Worm (Caenorhabditis elegans) whole organism, midembryonic: ENCODE data around the gene acs-11.

ENCODE experiments used
- klf-2 ChIP-seq: fragments of 200-800 bp; sonication (Bioruptor generic); conservative IDR thresholded peaks from 2 replicates; pipeline ENCODE4 v1.3.6; 2022; ENCODE audit warnings: missing genetic modification reagents, missing genetic modification characterization, missing compliant biosample characterization
- ztf-29 ChIP-seq: fragments of 200-800 bp; sonication (Bioruptor generic); IDR thresholded peaks from 2 replicates; pipeline ENCODE4 v1.3.6; 2022; ENCODE audit warnings: missing genetic modification reagents, missing genetic modification characterization, missing compliant biosample characterization

ce11 chrII:4761020-4761419 is 19.1 kb downstream of the acs-11 start:
- TF ChIP-seq klf-2, result no peak
- TF ChIP-seq ztf-29 (GFP tag; lab: Robert Waterston, UW), result no peak
